Worm (Caenorhabditis elegans): ENCODE data around the gene F11C1.9.
A peak's percentile ranks its signal among the peaks of the same experiment; 100 is the strongest.

F11C1.9 gene

ce11 chrX:12942296-12942695 lies 35.1 kb downstream of the F11C1.9 start:
- no peak for TF ChIP-seq gmeb-2 (tag; optimal IDR thresholded peaks at IDR 0.05)
- no peak for TF ChIP-seq che-1 (tag; optimal IDR thresholded peaks at IDR 0.05)
- TF ChIP-seq nhr-232 (tag; optimal IDR thresholded peaks at IDR 0.05) = no peak
- no peak for TF ChIP-seq ztf-16 (tag; optimal IDR thresholded peaks at IDR 0.05)
- TF ChIP-seq F13H6.1 (tag; optimal IDR thresholded peaks at IDR 0.05) = no peak
- no peak for TF ChIP-seq ceh-22 (tag; optimal IDR thresholded peaks at IDR 0.05)
- no peak for TF ChIP-seq zip-5 (tag; optimal IDR thresholded peaks at IDR 0.05)
- no peak for TF ChIP-seq ets-4 (tag; optimal IDR thresholded peaks at IDR 0.05)
- TF ChIP-seq ceh-48 (tag; optimal IDR thresholded peaks at IDR 0.05) = no peak
- TF ChIP-seq ama-1 (optimal IDR thresholded peaks at IDR 0.05) = no peak
- TF ChIP-seq tbx-2 (tag; optimal IDR thresholded peaks at IDR 0.05) = no peak
- no peak for TF ChIP-seq lim-6 (tag; optimal IDR thresholded peaks at IDR 0.05)
- TF ChIP-seq pqm-1 (tag; optimal IDR thresholded peaks at IDR 0.05) = no peak
- TF ChIP-seq K09A11.1 (tag; optimal IDR thresholded peaks at IDR 0.05; ENCODE audit: insufficient read depth) = no peak
- no peak for TF ChIP-seq ttx-3 (tag; optimal IDR thresholded peaks at IDR 0.05)
- no peak for TF ChIP-seq elt-4 (tag; optimal IDR thresholded peaks at IDR 0.05)
- TF ChIP-seq elt-2 (tag; optimal IDR thresholded peaks at IDR 0.05) = no peak

ce11 chrX:12940811-12941210 lies 36.5 kb downstream of the F11C1.9 start, which contains the start of gene gmap-3:
TSS of gene gmap-3 (minus strand) at chrX:12940958.
- no peak for TF ChIP-seq pros-1 (tag; optimal IDR thresholded peaks at IDR 0.05)
- TF ChIP-seq ceh-18 (tag; optimal IDR thresholded peaks at IDR 0.05) = no peak
- no peak for TF ChIP-seq dve-1 (tag; optimal IDR thresholded peaks at IDR 0.05)
- TF ChIP-seq unc-86 (tag; optimal IDR thresholded peaks at IDR 0.05) = no peak

- TF ChIP-seq ceh-31 (tag; optimal IDR thresholded peaks at IDR 0.05) (no peak), nhr-11 (tag; optimal IDR thresholded peaks at IDR 0.05) (no peak), nfya-1 (tag; optimal IDR thresholded peaks at IDR 0.05) (no peak), ceh-30 (tag; optimal IDR thresholded peaks at IDR 0.05) (no peak), ref-2 (tag; optimal IDR thresholded peaks at IDR 0.05) (no peak), dve-1 (tag; optimal IDR thresholded peaks at IDR 0.05) (no peak), elt-2 (tag; optimal IDR thresholded peaks at IDR 0.05) (no peak), pros-1 (tag; optimal IDR thresholded peaks at IDR 0.05) (no peak), K02D7.2 (tag; optimal IDR thresholded peaks at IDR 0.05) (no peak), sox-4 (tag; optimal IDR thresholded peaks at IDR 0.05) (no peak), ceh-48 (tag; optimal IDR thresholded peaks at IDR 0.05) (no peak), odd-2 (tag; optimal IDR thresholded peaks at IDR 0.05) (no peak)
These were observed 39.8 kb downstream of the F11C1.9 start for ce11 chrX:12937521-12937920.

ce11 chrX:12935694-12936093 lies 41.7 kb downstream of the F11C1.9 start:
- TF ChIP-seq tbx-7 (tag; optimal IDR thresholded peaks at IDR 0.05) = no peak
- peak; percentile 52 for TF ChIP-seq unc-55 (GFP tag; optimal IDR thresholded peaks at IDR 0.05)

- TF ChIP-seq eyg-1 (tag; optimal IDR thresholded peaks at IDR 0.05) (no peak), nhr-11 (tag; optimal IDR thresholded peaks at IDR 0.05) (no peak), che-1 (tag; optimal IDR thresholded peaks at IDR 0.05) (no peak), hlh-8 (tag; optimal IDR thresholded peaks at IDR 0.05) (no peak), unc-55 (GFP tag; optimal IDR thresholded peaks at IDR 0.05) (no peak), Y22D7AL.16 (tag; optimal IDR thresholded peaks at IDR 0.05) (no peak), odd-2 (tag; optimal IDR thresholded peaks at IDR 0.05) (no peak), ama-1 (optimal IDR thresholded peaks at IDR 0.05) (no peak), lin-11 (tag; optimal IDR thresholded peaks at IDR 0.05) (no peak), ceh-31 (tag; optimal IDR thresholded peaks at IDR 0.05) (no peak), dve-1 (tag; optimal IDR thresholded peaks at IDR 0.05) (no peak), zip-5 (tag; optimal IDR thresholded peaks at IDR 0.05) (no peak), gmeb-2 (tag; optimal IDR thresholded peaks at IDR 0.05) (no peak)
These were observed 42.6 kb downstream of the F11C1.9 start, which contains the start of gene gmap-1 for ce11 chrX:12934768-12935167. TSS of gene gmap-1 (minus strand) at chrX:12934978.
